Fruit fly (Drosophila melanogaster): ENCODE data around the gene Cbp80.
A peak's percentile ranks its signal among the peaks of the same experiment; 100 is the strongest.

Cbp80 gene

DNA sequence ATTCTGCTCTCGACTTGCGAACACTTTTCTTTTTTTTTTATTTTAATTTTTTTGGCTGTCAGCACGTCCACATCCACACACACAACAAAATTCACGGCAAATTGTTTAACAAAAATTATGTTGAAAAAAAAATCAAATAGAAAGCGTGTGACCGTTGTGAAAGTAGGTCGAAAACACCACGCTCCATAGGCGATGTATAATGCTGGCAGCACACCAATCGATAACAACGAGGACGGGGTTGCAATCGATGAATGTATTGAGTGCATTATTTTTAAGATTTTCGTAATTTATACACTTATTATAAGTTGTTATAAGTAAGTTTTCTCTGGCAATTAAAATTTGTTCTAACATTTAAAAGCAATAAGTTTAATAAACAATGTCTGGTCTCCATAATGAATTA is 36.9 kb downstream of the Cbp80 start, which contains the start of gene Pp2C1 (continued):
- TF ChIP-seq gfzf (GFP tag; optimal IDR thresholded peaks at IDR 0.05) = peak; percentile 77
- no peak for TF ChIP-seq Hr39 (optimal IDR thresholded peaks at IDR 0.05)
- TF ChIP-seq pan (optimal IDR thresholded peaks at IDR 0.05) = no peak
- TF ChIP-seq pan (GFP tag; optimal IDR thresholded peaks at IDR 0.05 in 1 of 2, IDR thresholded peaks at IDR 0.05 in 1 of 2) = no peak
- TF ChIP-seq CG16779 (GFP tag; IDR thresholded peaks at IDR 0.05) = no peak

DNA sequence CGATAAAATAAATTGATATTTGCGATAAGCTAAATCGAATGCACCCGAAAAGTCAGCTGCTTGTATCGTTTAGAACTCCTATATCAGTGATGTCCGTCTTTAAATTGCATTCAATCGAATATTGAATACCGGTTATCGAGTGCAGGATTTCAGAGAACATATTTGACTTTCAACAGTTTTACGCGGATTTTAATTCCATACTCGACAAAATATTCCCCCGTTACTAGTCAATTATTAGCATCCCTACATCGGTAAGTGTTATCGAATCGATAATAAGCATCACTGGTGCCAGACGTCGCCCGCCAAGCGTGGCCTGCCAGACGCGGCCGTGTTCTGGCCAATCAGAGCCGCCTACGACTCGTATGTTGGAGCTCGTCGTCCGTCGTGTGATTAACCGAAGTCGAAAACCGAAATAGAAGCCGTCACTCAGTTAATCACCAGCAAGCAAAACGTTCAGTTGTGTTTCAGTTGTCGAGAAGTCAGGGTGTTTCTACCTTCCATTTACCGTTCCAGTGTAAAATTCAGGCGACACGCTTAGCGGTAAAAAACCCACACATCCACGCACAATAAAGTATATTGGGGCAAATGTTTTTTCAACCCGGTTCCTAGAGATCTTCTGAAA is 38.1 kb downstream of the Cbp80 start, which contains the start of gene ctp:
Gene ctp (plus strand): TSS at position 23 of the 622 bp plus-strand sequence.
- peak; percentile 36 for TF ChIP-seq zf30C (GFP tag; optimal IDR thresholded peaks at IDR 0.05)
- TF ChIP-seq Awh (GFP tag; IDR thresholded peaks at IDR 0.05) = no peak
- 0 out of 2 replicates have a peak, but pooled peaks have one; percentile 26 for TF ChIP-seq sisA (GFP tag; IDR thresholded peaks at IDR 0.05)
- TF ChIP-seq psq (GFP tag; optimal IDR thresholded peaks at IDR 0.05) = no peak
- no peak for TF ChIP-seq sens-2 (GFP tag; IDR thresholded peaks at IDR 0.05)
- no peak for TF ChIP-seq CG8089 (GFP tag; optimal IDR thresholded peaks at IDR 0.05)
- peak; percentile 31 for TF ChIP-seq gcm (GFP tag; optimal IDR thresholded peaks at IDR 0.05)
- peak; percentile 35 for TF ChIP-seq disco-r (GFP tag; optimal IDR thresholded peaks at IDR 0.05)
- TF ChIP-seq CG10565 (GFP tag; optimal IDR thresholded peaks at IDR 0.05) = no peak
- peak; percentile 25 for TF ChIP-seq dmrt11E (tag; optimal IDR thresholded peaks at IDR 0.05)
- peak; percentile 14 for TF ChIP-seq NfI (GFP tag; optimal IDR thresholded peaks at IDR 0.05)
- no peak for TF ChIP-seq lola (GFP tag; optimal IDR thresholded peaks at IDR 0.05)
- TF ChIP-seq CG6813 (GFP tag; optimal IDR thresholded peaks at IDR 0.05) = peak; percentile 42
- TF ChIP-seq HLH4C (GFP tag; IDR thresholded peaks at IDR 0.05; ENCODE audit: partially characterized antibody) = peak; percentile 83
- no peak for TF ChIP-seq yki (optimal IDR thresholded peaks at IDR 0.05)
- TF ChIP-seq Hr51 (GFP tag; optimal IDR thresholded peaks at IDR 0.05) = peak; percentile 39 to 56
- TF ChIP-seq CG18599 (GFP tag; optimal IDR thresholded peaks at IDR 0.05) = peak; percentile 44
- TF ChIP-seq chm (GFP tag; IDR thresholded peaks at IDR 0.05) = 0 out of 2 replicates have a peak, but pooled peaks have one; percentile 16
- TF ChIP-seq fd102C (GFP tag; optimal IDR thresholded peaks at IDR 0.05) = no peak
- TF ChIP-seq CG7987 (GFP tag; optimal IDR thresholded peaks at IDR 0.05) = peak; percentile 44
- peak; percentile 12 for TF ChIP-seq chn (GFP tag; optimal IDR thresholded peaks at IDR 0.05)
- no peak for TF ChIP-seq Dfd (GFP tag; optimal IDR thresholded peaks at IDR 0.05)
- no peak for TF ChIP-seq NK7.1 (GFP tag; optimal IDR thresholded peaks at IDR 0.05)
- TF ChIP-seq B-H1 (GFP tag; IDR thresholded peaks at IDR 0.05) = no peak
- no peak for TF ChIP-seq CG3726 (GFP tag; IDR thresholded peaks at IDR 0.05)
- TF ChIP-seq dysf (GFP tag; IDR thresholded peaks at IDR 0.05) = peak; percentile 47; the same call in 2 of the 3 replicates
- TF ChIP-seq Deaf1 (tag; optimal IDR thresholded peaks at IDR 0.05) = peak; percentile 100
- TF ChIP-seq gem (tag; optimal IDR thresholded peaks at IDR 0.05) = peak; percentile 55
- peak; percentile 58; the same call in 2 of the 3 replicates for TF ChIP-seq CG6791 (GFP tag; IDR thresholded peaks at IDR 0.05; ENCODE audit: partially characterized antibody)
- peak; percentile 34 for TF ChIP-seq MTF-1 (GFP tag; optimal IDR thresholded peaks at IDR 0.05; ENCODE audit: borderline replicate concordance)
- TF ChIP-seq odd (GFP tag; optimal IDR thresholded peaks at IDR 0.05) = no peak
- TF ChIP-seq ttk (GFP tag; IDR thresholded peaks at IDR 0.05) = no peak
- TF ChIP-seq CG13123 (GFP tag; optimal IDR thresholded peaks at IDR 0.05) = no peak
- TF ChIP-seq CG8281 (tag; optimal IDR thresholded peaks at IDR 0.05) = no peak
- TF ChIP-seq tx (GFP tag; optimal IDR thresholded peaks at IDR 0.05) = peak; percentile 9
- TF ChIP-seq CTCF (GFP tag; optimal IDR thresholded peaks at IDR 0.05) = no peak
- TF ChIP-seq CG6683 (GFP tag; optimal IDR thresholded peaks at IDR 0.05) = no peak
- TF ChIP-seq Mad (GFP tag; optimal IDR thresholded peaks at IDR 0.05) = peak; percentile 53
- no peak for TF ChIP-seq ham (GFP tag; IDR thresholded peaks at IDR 0.05)
- TF ChIP-seq CG4328 (GFP tag; optimal IDR thresholded peaks at IDR 0.05) = no peak
- TF ChIP-seq Meics (GFP tag; optimal IDR thresholded peaks at IDR 0.05) = peak; percentile 59
- peak; percentile 64 for TF ChIP-seq CG10543 (GFP tag; optimal IDR thresholded peaks at IDR 0.05)
- no peak for TF ChIP-seq CG12299 (tag; optimal IDR thresholded peaks at IDR 0.05)
